Worm (Caenorhabditis elegans) whole organism, early embryonic: ENCODE data around the gene ZK1307.7.

Source experiments
- aly-1 ChIP-seq: sonication (generic microtip); optimal IDR thresholded peaks from 2 replicates; lab custom pipeline; 2016; ENCODE audit warnings: missing genetic modification characterization, missing compliant biosample characterization
- ama-1 ChIP-seq: fragments of 150-350 bp; optimal IDR thresholded peaks from 2 replicates; lab custom pipeline; 2014
- flt-1 ChIP-seq: fragments of 200-800 bp; sonication (Bioruptor generic); IDR thresholded peaks from 2 replicates; pipeline ENCODE4 v1.3.6; 2022; ENCODE audit warnings: missing genetic modification characterization, missing compliant biosample characterization
- sea-1 ChIP-seq: fragments of 200-800 bp; sonication (Bioruptor generic); conservative IDR thresholded peaks from 2 replicates; pipeline ENCODE4 v1.3.6; 2022; ENCODE audit warnings: missing genetic modification characterization, missing compliant biosample characterization
- tbx-11 ChIP-seq: fragments of 200-800 bp; sonication (Bioruptor generic); IDR thresholded peaks from 2 replicates; pipeline ENCODE4 v1.3.6; 2022; ENCODE audit warnings: missing genetic modification characterization, missing compliant biosample characterization

ce11 chrII:9658915-9659314 is 22.5 kb downstream of the ZK1307.7 start, which contains the start of gene ZK1320.2:
- TF ChIP-seq ama-1 (no peak), sea-1 (GFP tag; lab: Robert Waterston, UW) (no peak), flt-1 (GFP tag; lab: Robert Waterston, UW) (no peak), aly-1 (tag; lab: Kevin White, UChicago) (no peak), tbx-11 (GFP tag; lab: Robert Waterston, UW) (no peak)
